Worm (Caenorhabditis elegans): Measurements from ENCODE around the gene C17H11.2.

ce11 chrX:8136276-8136891 is 33.3 kb upstream of the C17H11.2 start, which contains the start of gene C02B8.6:
- TF ChIP-seq ama-1 (optimal IDR thresholded peaks at IDR 0.05) (no peak), hmg-4 (GFP tag; optimal IDR thresholded peaks at IDR 0.05) (no peak), flt-1 (GFP tag; IDR thresholded peaks at IDR 0.05) (no peak), tra-4 (tag; optimal IDR thresholded peaks at IDR 0.05) (no peak), hnd-1 (tag; optimal IDR thresholded peaks at IDR 0.05) (no peak), ceh-13 (GFP tag; optimal IDR thresholded peaks at IDR 0.05) (no peak), sea-1 (GFP tag; conservative IDR thresholded peaks at IDR 0.05) (no peak), tbx-11 (GFP tag; IDR thresholded peaks at IDR 0.05) (no peak), ets-7 (tag; optimal IDR thresholded peaks at IDR 0.05) (no peak), pes-1 (GFP tag; IDR thresholded peaks at IDR 0.05) (no peak), ceh-36 (tag; optimal IDR thresholded peaks at IDR 0.05) (no peak)
